Worm (Caenorhabditis elegans) whole organism, L2 larva: ENCODE results near the gene igcm-1.

Source experiments
- C34F6.9 ChIP-seq: fragments of 150-350 bp; optimal IDR thresholded peaks from 2 replicates; lab custom pipeline; 2014; ENCODE audit warnings: missing biosample characterization, missing genetic modification characterization
- F13H6.1 ChIP-seq: sonication (generic microtip); optimal IDR thresholded peaks from 2 replicates; lab custom pipeline; 2016; ENCODE audit warnings: missing genetic modification characterization, missing compliant biosample characterization
- R02D3.7 ChIP-seq: fragments of 150-350 bp; optimal IDR thresholded peaks from 2 replicates; lab custom pipeline; 2014; ENCODE audit warnings: missing biosample characterization, missing genetic modification characterization
- ZK546.5 ChIP-seq: sonication (generic microtip); optimal IDR thresholded peaks from 2 replicates; lab custom pipeline; 2017; ENCODE audit warnings: missing biosample characterization, missing genetic modification characterization
- alr-1 ChIP-seq: fragments of 150-350 bp; optimal IDR thresholded peaks from 2 replicates; lab custom pipeline; 2014; ENCODE audit warnings: missing biosample characterization, missing genetic modification characterization
- aly-2 ChIP-seq: fragments of 150-350 bp; optimal IDR thresholded peaks from 2 replicates; lab custom pipeline; 2014; ENCODE audit warnings: missing biosample characterization, missing genetic modification characterization
- ama-1 ChIP-seq: fragments of 150-350 bp; optimal IDR thresholded peaks from 2 replicates; lab custom pipeline; 2018; ENCODE audit warnings: inconsistent platforms
- ceh-82 ChIP-seq: fragments of 150-350 bp; optimal IDR thresholded peaks from 2 replicates; lab custom pipeline; 2014; ENCODE audit warnings: missing biosample characterization, missing genetic modification characterization
- crh-2 ChIP-seq: sonication (generic microtip); optimal IDR thresholded peaks from 2 replicates; lab custom pipeline; 2017; ENCODE audit warnings: missing biosample characterization, missing genetic modification characterization
- dmd-4 ChIP-seq: sonication (generic microtip); optimal IDR thresholded peaks from 2 replicates; lab custom pipeline; 2017; ENCODE audit warnings: missing biosample characterization, missing genetic modification characterization
- egl-27 ChIP-seq: sonication (generic microtip); optimal IDR thresholded peaks from 3 replicates; lab custom pipeline; 2017; ENCODE audit warnings: missing biosample characterization, missing genetic modification reagents, missing genetic modification characterization
- elt-1 ChIP-seq: fragments of 150-350 bp; optimal IDR thresholded peaks from 2 replicates; lab custom pipeline; 2014; ENCODE audit warnings: missing biosample characterization, missing genetic modification characterization
- elt-3 ChIP-seq: sonication (generic microtip); optimal IDR thresholded peaks from 2 replicates; lab custom pipeline; 2017; ENCODE audit warnings: missing biosample characterization, missing genetic modification characterization
- fos-1 ChIP-seq: fragments of 150-350 bp; optimal IDR thresholded peaks from 2 replicates; lab custom pipeline; 2014; ENCODE audit warnings: missing biosample characterization, missing genetic modification characterization
- gmeb-1 ChIP-seq: fragments of 150-350 bp; optimal IDR thresholded peaks from 2 replicates; lab custom pipeline; 2014; ENCODE audit warnings: missing biosample characterization, missing genetic modification characterization
- lin-11 ChIP-seq: fragments of 150-350 bp; sonication (generic microtip); optimal IDR thresholded peaks from 2 replicates; lab custom pipeline; 2014; ENCODE audit warnings: missing biosample characterization, missing genetic modification characterization, inconsistent platforms, mixed read lengths
- lin-13 ChIP-seq: fragments of 150-350 bp; optimal IDR thresholded peaks from 2 replicates; lab custom pipeline; 2014; ENCODE audit warnings: missing biosample characterization, missing genetic modification reagents, missing genetic modification characterization
- lin-39 ChIP-seq: fragments of 150-350 bp; optimal IDR thresholded peaks from 2 replicates; lab custom pipeline; 2014; ENCODE audit warnings: missing biosample characterization, missing genetic modification reagents, missing genetic modification characterization
- lsy-2 ChIP-seq, 2 experiments: fragments of 150-350 bp in 1 of 2; sonication (generic microtip) in 1 of 2; optimal IDR thresholded peaks; 2 replicates each; lab custom pipeline; 2014 to 2017; ENCODE audit warnings: missing biosample characterization in 2 of 2, missing genetic modification characterization in 2 of 2
- mbf-1 ChIP-seq: sonication (generic microtip); optimal IDR thresholded peaks from 2 replicates; lab custom pipeline; 2017; ENCODE audit warnings: missing biosample characterization, missing genetic modification characterization
- mdl-1 ChIP-seq, 2 experiments: fragments of 150-350 bp in 1 of 2; sonication (generic microtip) in 1 of 2; optimal IDR thresholded peaks; 2 replicates each; lab custom pipeline; 2017; ENCODE audit warnings: missing biosample characterization in 2 of 2, missing genetic modification characterization in 2 of 2
- nhr-10 ChIP-seq: sonication (generic microtip); optimal IDR thresholded peaks from 2 replicates; lab custom pipeline; 2017; ENCODE audit warnings: missing biosample characterization, missing genetic modification characterization
- nhr-11 ChIP-seq: fragments of 150-350 bp; optimal IDR thresholded peaks from 2 replicates; lab custom pipeline; 2014; ENCODE audit warnings: missing biosample characterization, missing genetic modification characterization
- nhr-12 ChIP-seq: fragments of 150-350 bp; optimal IDR thresholded peaks from 2 replicates; lab custom pipeline; 2014; ENCODE audit warnings: missing biosample characterization, missing genetic modification characterization
- nhr-129 ChIP-seq: fragments of 150-350 bp; optimal IDR thresholded peaks from 2 replicates; lab custom pipeline; 2014; ENCODE audit warnings: missing biosample characterization, missing genetic modification characterization
- nhr-237 ChIP-seq: fragments of 150-350 bp; optimal IDR thresholded peaks from 2 replicates; lab custom pipeline; 2014; ENCODE audit warnings: missing biosample characterization, missing genetic modification characterization
- nhr-25 ChIP-seq: fragments of 150-350 bp; sonication (generic microtip); optimal IDR thresholded peaks from 3 replicates; lab custom pipeline; 2014; ENCODE audit warnings: missing biosample characterization, missing genetic modification characterization
- peb-1 ChIP-seq: fragments of 150-350 bp; optimal IDR thresholded peaks from 2 replicates; lab custom pipeline; 2014; ENCODE audit warnings: missing biosample characterization, missing genetic modification characterization
- sem-4 ChIP-seq: fragments of 150-350 bp; optimal IDR thresholded peaks from 2 replicates; lab custom pipeline; 2014; ENCODE audit warnings: missing biosample characterization, missing genetic modification reagents, missing genetic modification characterization
- skn-1 ChIP-seq: sonication (generic microtip); optimal IDR thresholded peaks from 2 replicates; lab custom pipeline; 2017; ENCODE audit warnings: missing biosample characterization, missing genetic modification characterization
- snpc-4 ChIP-seq: fragments of 150-350 bp; optimal IDR thresholded peaks from 2 replicates; lab custom pipeline; 2014; ENCODE audit warnings: missing biosample characterization, missing genetic modification characterization
- ztf-1 ChIP-seq: fragments of 200-800 bp; sonication (Bioruptor generic); conservative IDR thresholded peaks from 2 replicates; pipeline ENCODE4 v1.3.6; 2022; ENCODE audit warnings: missing genetic modification characterization, missing compliant biosample characterization
- ztf-11 ChIP-seq: sonication (generic microtip); optimal IDR thresholded peaks from 2 replicates; lab custom pipeline; 2017; ENCODE audit warnings: missing biosample characterization, missing genetic modification characterization

The igcm-1 gene

DNA sequence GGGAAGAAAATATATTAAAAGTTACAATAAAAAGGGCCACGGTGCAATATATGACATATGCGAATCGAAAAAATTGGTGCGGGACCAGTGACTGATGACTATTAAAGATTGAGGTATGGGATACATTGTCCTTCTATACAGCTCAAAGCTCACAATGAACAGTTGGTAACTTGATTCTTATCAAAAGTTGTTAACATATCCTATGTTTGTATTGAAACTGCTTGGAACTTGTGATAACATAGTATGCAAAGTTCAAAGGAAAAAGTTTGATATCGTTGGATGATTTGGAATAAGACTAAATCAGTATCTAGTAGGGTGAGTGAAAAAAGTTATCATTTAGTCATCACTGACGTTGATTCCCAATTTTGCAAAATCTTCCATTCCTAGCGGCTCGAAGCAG, 33.3 kb downstream of the igcm-1 start:
- TF ChIP-seq nhr-237 (tag; lab: Kevin White, UChicago) (no peak), peb-1 (tag; lab: Kevin White, UChicago) (no peak), C34F6.9 (tag; lab: Kevin White, UChicago) (no peak), egl-27 (tag; lab: Kevin White, UChicago) (no peak), gmeb-1 (tag; lab: Kevin White, UChicago) (no peak), elt-3 (tag; lab: Kevin White, UChicago) (no peak), crh-2 (tag; lab: Kevin White, UChicago) (no peak), ztf-1 (GFP tag; lab: Robert Waterston, UW) (no peak), dmd-4 (tag; lab: Kevin White, UChicago) (no peak), fos-1 (tag; lab: Kevin White, UChicago) (no peak), lin-13 (GFP tag; lab: Kevin White, UChicago) (no peak), lsy-2 (tag; optimal IDR thresholded peaks at IDR 0.05; lab: Kevin White, UChicago) (no peak), nhr-10 (no peak), lin-11 (tag; lab: Kevin White, UChicago) (no peak), lin-39 (tag; lab: Kevin White, UChicago) (no peak), elt-1 (tag; lab: Kevin White, UChicago) (no peak)
- TF ChIP-seq, all 48 proteins: peak for 0

DNA sequence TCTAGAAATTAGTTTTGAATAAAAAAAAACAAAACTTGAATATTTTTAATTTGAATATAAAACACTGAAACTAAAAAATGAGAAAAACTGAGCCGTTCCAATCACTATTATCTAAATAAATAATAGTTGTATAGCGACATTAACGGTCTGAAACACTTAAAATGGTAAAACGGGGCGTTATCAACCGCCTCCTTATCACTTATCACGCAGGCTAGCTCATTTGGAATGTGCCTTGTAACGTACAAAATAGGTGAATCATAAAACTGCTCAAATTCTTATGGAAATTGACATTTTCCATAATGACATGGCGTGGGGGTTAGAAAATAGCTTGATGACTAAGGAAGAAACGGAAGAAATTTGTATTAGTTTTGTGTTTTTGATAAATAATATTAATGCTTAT, 35.4 kb downstream of the igcm-1 start, which contains the start of gene ifd-2:
ifd-2 (minus strand) TSS at position 1 of the 400 bp plus-strand sequence.
- TF ChIP-seq fos-1 (tag; lab: Kevin White, UChicago), result peak; percentile 94
- TF ChIP-seq crh-2 (tag; lab: Kevin White, UChicago), result peak; percentile 42
- no peak for TF ChIP-seq ama-1
- no peak for TF ChIP-seq ZK546.5
- TF ChIP-seq F13H6.1 (tag; lab: Kevin White, UChicago), result no peak
- no peak for TF ChIP-seq dmd-4 (tag; lab: Kevin White, UChicago)
- no peak for TF ChIP-seq lsy-2 (tag; optimal IDR thresholded peaks at IDR 0.05; lab: Kevin White, UChicago)
- TF ChIP-seq ceh-82 (tag; lab: Kevin White, UChicago), result no peak

DNA sequence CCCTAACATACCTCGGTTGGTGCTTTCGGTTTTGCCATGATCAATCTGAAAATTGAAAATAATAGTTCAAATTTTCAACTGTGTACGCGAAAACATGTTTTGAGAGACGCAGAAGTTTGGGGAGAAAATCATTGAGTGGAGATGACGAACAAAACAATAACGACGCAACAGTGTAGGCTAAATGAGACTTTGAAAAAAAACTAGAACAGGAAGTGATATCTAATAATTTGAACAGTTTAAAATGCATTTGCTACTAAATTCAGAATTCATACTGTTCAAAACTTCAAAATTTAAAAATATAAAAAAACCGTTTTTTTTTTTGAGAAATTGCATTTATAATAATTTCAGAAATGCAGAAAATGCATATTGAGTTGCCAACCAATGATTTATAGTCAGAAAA, 38.3 kb downstream of the igcm-1 start, which contains the start of gene F25E2.3:
F25E2.3 (minus strand) TSS at position 101 of the 400 bp plus-strand sequence.
- no peak for TF ChIP-seq nhr-237 (tag; lab: Kevin White, UChicago)
- no peak for TF ChIP-seq gmeb-1 (tag; lab: Kevin White, UChicago)
- TF ChIP-seq nhr-11 (tag; lab: Kevin White, UChicago), result no peak
- no peak for TF ChIP-seq lin-13 (GFP tag; lab: Kevin White, UChicago)

DNA sequence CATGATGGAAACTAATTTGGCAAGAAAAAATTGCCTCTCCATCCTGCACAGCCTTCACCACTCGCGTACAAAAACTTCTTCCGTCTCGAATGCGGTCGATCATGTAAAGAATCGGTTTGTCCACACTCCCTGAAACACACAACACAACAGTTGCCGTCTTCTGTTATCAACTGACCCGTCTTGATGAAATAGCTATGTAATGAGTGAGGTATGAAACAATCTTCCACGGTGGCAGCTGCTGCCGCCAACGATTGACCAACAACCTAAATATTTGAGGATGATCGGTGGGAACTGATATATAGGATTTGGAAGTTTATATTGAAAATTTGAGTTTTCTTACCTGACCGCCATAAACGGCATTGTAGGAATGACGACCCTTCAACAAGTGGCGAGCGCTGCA, 39.1 kb downstream of the igcm-1 start:
- no peak for TF ChIP-seq nhr-11 (tag; lab: Kevin White, UChicago)
- no peak for TF ChIP-seq C34F6.9 (tag; lab: Kevin White, UChicago)
- no peak for TF ChIP-seq ztf-11 (tag; lab: Kevin White, UChicago)
- no peak for TF ChIP-seq nhr-237 (tag; lab: Kevin White, UChicago)
- TF ChIP-seq F13H6.1 (tag; lab: Kevin White, UChicago), result peak; percentile 14
- no peak for TF ChIP-seq elt-1 (tag; lab: Kevin White, UChicago)
- TF ChIP-seq mbf-1 (tag; lab: Kevin White, UChicago), result no peak
- peak; percentile 40 for TF ChIP-seq nhr-129 (tag; lab: Kevin White, UChicago)
- no peak for TF ChIP-seq mdl-1 (tag; optimal IDR thresholded peaks at IDR 0.05; lab: Kevin White, UChicago)
- no peak for TF ChIP-seq ama-1
- TF ChIP-seq snpc-4 (tag; lab: Kevin White, UChicago), result no peak
- TF ChIP-seq fos-1 (tag; lab: Kevin White, UChicago), result no peak
- TF ChIP-seq lsy-2 (tag; optimal IDR thresholded peaks at IDR 0.05; lab: Kevin White, UChicago), result peak in 1 of 2 experiments; percentile 17
- no peak for TF ChIP-seq skn-1 (tag; lab: Kevin White, UChicago)
- TF ChIP-seq aly-2 (tag; lab: Kevin White, UChicago), result no peak

DNA sequence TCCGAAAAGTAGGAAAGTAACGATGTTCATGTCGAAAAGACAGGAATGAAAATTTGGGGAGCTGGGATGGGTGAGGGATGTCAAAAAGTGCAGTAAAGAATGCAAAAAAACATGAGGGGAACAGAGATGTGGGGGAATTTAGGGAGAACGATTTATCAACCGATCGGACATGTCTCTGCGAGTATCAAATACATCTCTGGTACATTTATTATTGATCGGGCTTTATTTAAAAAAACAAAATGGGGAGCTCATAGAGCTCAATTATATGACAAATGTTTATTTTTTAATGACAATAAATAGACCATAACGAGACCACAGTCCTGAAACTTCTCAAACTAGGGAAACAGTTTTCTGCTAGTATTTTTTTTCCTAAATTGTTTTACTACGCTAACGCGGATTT, 40.6 kb downstream of the igcm-1 start, which contains the start of gene F25E2.2:
F25E2.2 (minus strand) TSS at position 101 of the 400 bp plus-strand sequence.
- TF ChIP-seq C34F6.9 (tag; lab: Kevin White, UChicago), result no peak
- TF ChIP-seq nhr-12, result no peak
- no peak for TF ChIP-seq ztf-11 (tag; lab: Kevin White, UChicago)
- no peak for TF ChIP-seq lin-11 (tag; lab: Kevin White, UChicago)
- TF ChIP-seq sem-4 (tag; lab: Kevin White, UChicago), result no peak
- TF ChIP-seq alr-1, result no peak
- TF ChIP-seq nhr-129 (tag; lab: Kevin White, UChicago), result no peak
- TF ChIP-seq nhr-25 (tag; lab: Kevin White, UChicago), result no peak
- no peak for TF ChIP-seq snpc-4 (tag; lab: Kevin White, UChicago)
- TF ChIP-seq R02D3.7 (tag; lab: Kevin White, UChicago), result no peak
- TF ChIP-seq mbf-1 (tag; lab: Kevin White, UChicago), result no peak
- no peak for TF ChIP-seq peb-1 (tag; lab: Kevin White, UChicago)
- TF ChIP-seq ceh-82 (tag; lab: Kevin White, UChicago), result no peak
- TF ChIP-seq, all 48 proteins: peak for 0
